Worm (Caenorhabditis elegans) whole organism, young adult: Measurements from ENCODE around the gene T19H12.2.

Source experiments
- C06A6.2 ChIP-seq: fragments of 200-800 bp; sonication (Bioruptor generic); conservative IDR thresholded peaks from 2 replicates; pipeline ENCODE4 v1.3.6; 2022; ENCODE audit warnings: missing genetic modification characterization, missing compliant biosample characterization
- F52B5.7 ChIP-seq: sonication (generic microtip); optimal IDR thresholded peaks from 2 replicates; lab custom pipeline; 2016; ENCODE audit warnings: mild to moderate bottlenecking, missing genetic modification characterization, missing compliant biosample characterization
- K11D2.4 ChIP-seq: fragments of 200-800 bp; sonication (Bioruptor generic); IDR thresholded peaks from 2 replicates; pipeline ENCODE4 v1.3.6; 2022; ENCODE audit warnings: missing genetic modification reagents, missing genetic modification characterization, missing compliant biosample characterization
- Y53G8AR.9 ChIP-seq: fragments of 200-800 bp; sonication (Bioruptor generic); conservative IDR thresholded peaks from 2 replicates; pipeline ENCODE4 v1.3.6; 2022; ENCODE audit warnings: missing genetic modification reagents, missing genetic modification characterization, missing compliant biosample characterization
- Y79H2A.3 ChIP-seq: fragments of 200-800 bp; sonication (Bioruptor generic); conservative IDR thresholded peaks from 2 replicates; pipeline ENCODE4 v1.3.6; 2022; ENCODE audit warnings: missing genetic modification reagents, missing genetic modification characterization, missing compliant biosample characterization
- attf-5 ChIP-seq: fragments of 200-800 bp; sonication (Bioruptor generic); optimal IDR thresholded peaks from 2 replicates; lab custom pipeline; 2018; ENCODE audit warnings: mild to moderate bottlenecking, missing genetic modification characterization, missing compliant biosample characterization
- bed-1 ChIP-seq: fragments of 200-800 bp; sonication (Bioruptor generic); IDR thresholded peaks from 2 replicates; pipeline ENCODE4 v1.3.6; 2022; ENCODE audit warnings: missing genetic modification reagents, missing genetic modification characterization, missing compliant biosample characterization
- cebp-1 ChIP-seq, 2 experiments: fragments of 200-800 bp in 1 of 2; sonication (Bioruptor generic) in 1 of 2; sonication (generic microtip) in 1 of 2; IDR thresholded peaks in 1 of 2; optimal IDR thresholded peaks in 1 of 2; 2 replicates each; pipeline versions ENCODE4 v1.3.6 to Lab custom; 2017 to 2022; ENCODE audit warnings: missing compliant biosample characterization in 2 of 2, missing genetic modification characterization in 2 of 2, mild to moderate bottlenecking in 1 of 2, missing genetic modification reagents in 1 of 2, moderate library complexity in 1 of 2
- lin-40 ChIP-seq: sonication (generic microtip); optimal IDR thresholded peaks from 2 replicates; lab custom pipeline; 2016; ENCODE audit warnings: missing genetic modification characterization, mild to moderate bottlenecking, missing compliant biosample characterization, missing genotype, missing genetic modification reagents
- madf-6 ChIP-seq: fragments of 200-800 bp; sonication (Bioruptor generic); IDR thresholded peaks from 2 replicates; pipeline ENCODE4 v1.3.6; 2022; ENCODE audit warnings: missing genetic modification reagents, missing genetic modification characterization, missing compliant biosample characterization
- nhr-90 ChIP-seq: sonication (generic microtip); optimal IDR thresholded peaks from 2 replicates; lab custom pipeline; 2016; ENCODE audit warnings: missing genotype, mild to moderate bottlenecking, missing genetic modification characterization, missing compliant biosample characterization
- unc-62 ChIP-seq: fragments of 150-350 bp; optimal IDR thresholded peaks from 2 replicates; lab custom pipeline; 2014; ENCODE audit warnings: missing biosample characterization, missing genetic modification reagents, missing genetic modification characterization

ce11 chrV:4913853-4914252, 23.6 kb downstream of the T19H12.2 start:
- no peak for TF ChIP-seq cebp-1 (GFP tag; IDR thresholded peaks at IDR 0.05; lab: Robert Waterston, UW)
- TF ChIP-seq cebp-1 (tag; optimal IDR thresholded peaks at IDR 0.05; lab: Kevin White, UChicago), result no peak
- TF ChIP-seq unc-62 (GFP tag; lab: Kevin White, UChicago), result no peak
- no peak for TF ChIP-seq attf-5 (GFP tag; lab: Kevin White, UChicago)
- no peak for TF ChIP-seq madf-6 (GFP tag; lab: Robert Waterston, UW)
- no peak for TF ChIP-seq C06A6.2 (GFP tag; lab: Robert Waterston, UW)
- no peak for TF ChIP-seq F52B5.7 (tag; lab: Kevin White, UChicago)
- TF ChIP-seq nhr-90, result no peak
- no peak for TF ChIP-seq K11D2.4 (GFP tag; lab: Robert Waterston, UW)
- TF ChIP-seq bed-1 (GFP tag; lab: Robert Waterston, UW), result no peak
- no peak for TF ChIP-seq Y53G8AR.9
- TF ChIP-seq lin-40 (tag; lab: Kevin White, UChicago), result no peak
- TF ChIP-seq Y79H2A.3 (GFP tag; lab: Robert Waterston, UW), result no peak
